Worm (Caenorhabditis elegans) whole organism, L3 larva: Measurements from ENCODE around the gene str-39.

ENCODE experiments used
- ZK546.5 ChIP-seq: sonication (generic microtip); optimal IDR thresholded peaks from 2 replicates; lab custom pipeline; 2017; ENCODE audit warnings: missing biosample characterization, missing genetic modification characterization
- ama-1 ChIP-seq: fragments of 150-350 bp; optimal IDR thresholded peaks from 2 replicates; lab custom pipeline; 2018
- daf-12 ChIP-seq: fragments of 150-350 bp; optimal IDR thresholded peaks from 2 replicates; lab custom pipeline; 2014; ENCODE audit warnings: missing biosample characterization, missing genetic modification reagents, missing genetic modification characterization
- egl-27 ChIP-seq: sonication (generic microtip); optimal IDR thresholded peaks from 4 replicates; lab custom pipeline; 2017; ENCODE audit warnings: missing biosample characterization, missing genetic modification reagents, missing genetic modification characterization
- nfya-1 ChIP-seq: sonication (generic microtip); optimal IDR thresholded peaks from 2 replicates; lab custom pipeline; 2017; ENCODE audit warnings: missing genetic modification characterization, mild to moderate bottlenecking, missing compliant biosample characterization, antibody characterized with exemption, moderate library complexity; ENCODE audit not compliant: insufficient read depth
- nhr-25 ChIP-seq: sonication (generic microtip); optimal IDR thresholded peaks from 2 replicates; lab custom pipeline; 2017; ENCODE audit warnings: missing biosample characterization, missing genetic modification characterization
- nhr-77 ChIP-seq: fragments of 150-350 bp; optimal IDR thresholded peaks from 2 replicates; lab custom pipeline; 2014; ENCODE audit warnings: missing biosample characterization, missing genetic modification characterization
- skn-1 ChIP-seq: fragments of 150-350 bp; optimal IDR thresholded peaks from 2 replicates; lab custom pipeline; 2014; ENCODE audit warnings: missing biosample characterization, missing genetic modification characterization

DNA sequence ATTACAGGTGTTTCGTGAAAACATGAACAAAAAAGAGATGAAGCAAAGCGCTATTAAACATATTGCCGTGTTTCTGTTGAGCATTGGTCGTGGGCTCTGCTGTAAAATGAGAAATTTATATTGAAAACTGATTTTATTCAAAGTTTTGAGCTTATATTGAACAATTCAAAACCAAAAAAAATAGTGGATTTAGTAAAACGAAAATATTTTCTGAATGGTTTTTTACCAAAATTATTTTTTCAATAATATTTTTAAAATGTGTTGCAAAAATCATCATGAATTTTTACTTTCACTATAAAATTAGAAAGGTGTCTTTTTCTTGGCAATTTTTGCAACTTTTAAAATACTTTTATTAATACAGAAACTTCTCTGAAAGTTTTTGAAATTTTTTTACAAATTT lies 23.5 kb upstream of the str-39 start, which contains the start of gene C31B8.7:
- no peak for TF ChIP-seq nfya-1 (tag; lab: Kevin White, UChicago)
- TF ChIP-seq nhr-25 (tag; lab: Kevin White, UChicago) = no peak
- no peak for TF ChIP-seq ZK546.5 (tag; lab: Kevin White, UChicago)
- no peak for TF ChIP-seq nhr-77 (tag; lab: Kevin White, UChicago)
- no peak for TF ChIP-seq skn-1 (tag; lab: Kevin White, UChicago)
- no peak for TF ChIP-seq daf-12 (tag; lab: Kevin White, UChicago)
- no peak for TF ChIP-seq egl-27 (tag; lab: Kevin White, UChicago)
- TF ChIP-seq ama-1 = no peak
